Worm (Caenorhabditis elegans): ENCODE measurements around the gene F41G3.3.

F41G3.3 gene

DNA sequence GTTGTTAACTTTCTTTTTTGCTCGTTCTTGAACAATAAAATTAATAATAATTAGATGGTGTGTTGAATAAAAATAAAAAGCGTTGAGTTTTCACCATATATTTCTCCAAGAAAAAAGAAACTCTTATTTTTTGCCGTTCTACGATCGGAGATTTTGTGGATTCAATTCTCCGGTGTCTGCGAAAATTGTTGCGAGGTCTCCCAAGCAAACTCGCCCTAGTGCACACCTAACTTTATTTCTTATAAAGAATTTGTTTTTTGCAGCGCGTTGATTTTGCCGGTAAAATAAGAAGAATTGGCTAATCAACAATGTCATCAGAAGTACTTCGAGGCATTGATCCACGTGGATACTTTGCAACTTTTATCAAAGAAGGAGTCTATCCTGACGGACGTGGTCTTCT, 14.9 kb upstream of the F41G3.3 start, which contains the start of gene exos-8:
Gene exos-8, plus strand, starts transcription at position 264 of the 400 bp plus-strand sequence.
- TF ChIP-seq ceh-82 (tag; optimal IDR thresholded peaks at IDR 0.05) (peak in 2 of 3 experiments; percentile 33 to 71), nhr-71 (tag; optimal IDR thresholded peaks at IDR 0.05) (peak; percentile 69), hpl-2 (GFP tag; optimal IDR thresholded peaks at IDR 0.05) (peak; percentile 9), lin-35 (GFP tag; optimal IDR thresholded peaks at IDR 0.05) (peak; percentile 34 to 82), fos-1 (tag; optimal IDR thresholded peaks at IDR 0.05) (peak; percentile 22), nhr-77 (tag; optimal IDR thresholded peaks at IDR 0.05) (peak; percentile 63), dpl-1 (GFP tag; optimal IDR thresholded peaks at IDR 0.05) (peak; percentile 46 to 71 (median 56)), nhr-20 (tag; optimal IDR thresholded peaks at IDR 0.05) (peak; percentile 65), lir-3 (tag; optimal IDR thresholded peaks at IDR 0.05; ENCODE audit: poor library complexity) (peak; percentile 75), xbp-1 (tag; optimal IDR thresholded peaks at IDR 0.05) (peak; percentile 53), lin-13 (GFP tag; optimal IDR thresholded peaks at IDR 0.05) (peak; percentile 63), nhr-47 (tag; optimal IDR thresholded peaks at IDR 0.05) (peak; percentile 60), skn-1 (tag; optimal IDR thresholded peaks at IDR 0.05) (peak; percentile 6), lin-15B (tag; optimal IDR thresholded peaks at IDR 0.05) (peak; percentile 81), zag-1 (tag; optimal IDR thresholded peaks at IDR 0.05) (no peak), aha-1 (tag; optimal IDR thresholded peaks at IDR 0.05) (no peak), F16B12.6 (tag; optimal IDR thresholded peaks at IDR 0.05) (peak; percentile 24), dsc-1 (tag; optimal IDR thresholded peaks at IDR 0.05) (peak; percentile 9), vab-15 (tag; optimal IDR thresholded peaks at IDR 0.05) (peak; percentile 16), ceh-90 (tag; optimal IDR thresholded peaks at IDR 0.05) (no peak), tlp-1 (tag; optimal IDR thresholded peaks at IDR 0.05) (no peak), swsn-7 (tag; optimal IDR thresholded peaks at IDR 0.05) (peak; percentile 37), efl-1 (optimal IDR thresholded peaks at IDR 0.05) (peak; percentile 68 to 76), efl-1 (GFP tag; optimal IDR thresholded peaks at IDR 0.05 in 1 of 2) (peak; percentile 60 to 95), ama-1 (optimal IDR thresholded peaks at IDR 0.05) (no peak), elt-3 (tag; optimal IDR thresholded peaks at IDR 0.05) (peak in 1 of 6 experiments; percentile 55), nhr-90 (tag; optimal IDR thresholded peaks at IDR 0.05; ENCODE audit: poor library complexity) (peak; percentile 13), fkh-8 (tag; optimal IDR thresholded peaks at IDR 0.05) (peak; percentile 58), lin-39 (tag; optimal IDR thresholded peaks at IDR 0.05) (no peak), ztf-11 (tag; optimal IDR thresholded peaks at IDR 0.05) (peak in 1 of 2 experiments; percentile 17), snpc-4 (tag; optimal IDR thresholded peaks at IDR 0.05) (peak; percentile 15), unc-130 (tag; optimal IDR thresholded peaks at IDR 0.05) (peak; percentile 11), snu-23 (GFP tag; optimal IDR thresholded peaks at IDR 0.05) (peak; percentile 66), lsy-2 (tag; optimal IDR thresholded peaks at IDR 0.05) (peak; percentile 28 to 80), pax-3 (tag; optimal IDR thresholded peaks at IDR 0.05) (peak; percentile 35), rnt-1 (tag; optimal IDR thresholded peaks at IDR 0.05) (peak; percentile 89), tbx-2 (tag; optimal IDR thresholded peaks at IDR 0.05) (peak; percentile 56), blmp-1 (tag; optimal IDR thresholded peaks at IDR 0.05) (peak; percentile 55), nhr-84 (tag; optimal IDR thresholded peaks at IDR 0.05) (no peak), fkh-4 (tag; optimal IDR thresholded peaks at IDR 0.05; ENCODE audit: borderline replicate concordance) (no peak), nhr-85 (tag) (peak; percentile 59), C16A3.4 (tag; optimal IDR thresholded peaks at IDR 0.05) (peak; percentile 65), nhr-19 (GFP tag; conservative IDR thresholded peaks at IDR 0.05) (peak; percentile 45), jun-1 (tag; optimal IDR thresholded peaks at IDR 0.05) (peak; percentile 13), lin-14 (GFP tag; optimal IDR thresholded peaks at IDR 0.05) (peak; percentile 55), Y116A8C.19 (tag; optimal IDR thresholded peaks at IDR 0.05; ENCODE audit: borderline replicate concordance) (no peak), ceh-63 (GFP tag; optimal IDR thresholded peaks at IDR 0.05) (no peak), hlh-4 (tag; optimal IDR thresholded peaks at IDR 0.05) (no peak)
